Fruit fly (Drosophila melanogaster): ENCODE data around the gene heca.
A peak's percentile ranks its signal among the peaks of the same experiment; 100 is the strongest.

The heca gene

dm6 chr3R:30388215-30388871 is 110.6 kb downstream of the heca start (continued):
- TF ChIP-seq CTCF (GFP tag; optimal IDR thresholded peaks at IDR 0.05) (peak; percentile 50), Gug (GFP tag; IDR thresholded peaks at IDR 0.05) (peak; percentile 95), Mad (GFP tag; optimal IDR thresholded peaks at IDR 0.05) (peak; percentile 91), CG7987 (GFP tag; optimal IDR thresholded peaks at IDR 0.05) (peak; percentile 74), CG14710 (tag; optimal IDR thresholded peaks at IDR 0.05) (peak; percentile 97), klu (GFP tag; IDR thresholded peaks at IDR 0.05) (peak; percentile 90), CG9817 (tag; optimal IDR thresholded peaks at IDR 0.05) (peak; percentile 91), CG2120 (GFP tag; optimal IDR thresholded peaks at IDR 0.05) (peak; percentile 97), chn (GFP tag; optimal IDR thresholded peaks at IDR 0.05) (peak; percentile 96), CG12155 (GFP tag; optimal IDR thresholded peaks at IDR 0.05) (peak; percentile 92), prd (optimal IDR thresholded peaks at IDR 0.05) (no peak), prd (GFP tag; IDR thresholded peaks at IDR 0.05) (peak; percentile 94), Bdp1 (GFP tag; optimal IDR thresholded peaks at IDR 0.05) (peak; percentile 88), CG13287 (GFP tag; IDR thresholded peaks at IDR 0.05; ENCODE audit: partially characterized antibody) (peak; percentile 24; the same call in 1 of the 2 replicates), D19B (GFP tag; optimal IDR thresholded peaks at IDR 0.05) (peak; percentile 92), gcm (GFP tag; optimal IDR thresholded peaks at IDR 0.05) (peak; percentile 87), grn (GFP tag; optimal IDR thresholded peaks at IDR 0.05) (peak; percentile 76), CG2199 (GFP tag; IDR thresholded peaks at IDR 0.05) (peak; percentile 54; the same call in 2 of the 3 replicates), jing (GFP tag; optimal IDR thresholded peaks at IDR 0.05) (peak; percentile 92), CG17829 (tag; optimal IDR thresholded peaks at IDR 0.05) (peak; percentile 94), Dll (GFP tag; IDR thresholded peaks at IDR 0.05; ENCODE audit: partially characterized antibody) (no peak), zf30C (GFP tag; optimal IDR thresholded peaks at IDR 0.05) (peak; percentile 4), HLH4C (GFP tag; IDR thresholded peaks at IDR 0.05; ENCODE audit: partially characterized antibody) (no peak), CG9215 (GFP tag; IDR thresholded peaks at IDR 0.05) (peak; percentile 93), CG3838 (GFP tag; optimal IDR thresholded peaks at IDR 0.05) (peak; percentile 92), crol (GFP tag; IDR thresholded peaks at IDR 0.05) (no peak; the same call in 1 of the 2 replicates), z (GFP tag; IDR thresholded peaks at IDR 0.05) (0 out of 3 replicates have a peak, but pooled peaks have one; percentile 39), CG1529 (GFP tag; optimal IDR thresholded peaks at IDR 0.05) (peak; percentile 96), pros (GFP tag; optimal IDR thresholded peaks at IDR 0.05) (no peak), CG5245 (GFP tag; optimal IDR thresholded peaks at IDR 0.05) (peak; percentile 89), repo (GFP tag; optimal IDR thresholded peaks at IDR 0.05) (peak; percentile 95), NFAT (GFP tag; IDR thresholded peaks at IDR 0.05) (peak; percentile 94), ap (GFP tag; IDR thresholded peaks at IDR 0.05) (peak; percentile 67; the same call in 1 of the 2 replicates), chinmo (GFP tag; IDR thresholded peaks at IDR 0.05; ENCODE audit: partially characterized antibody) (peak; percentile 96), ro (GFP tag; IDR thresholded peaks at IDR 0.05) (peak; percentile 75), CG30403 (GFP tag; optimal IDR thresholded peaks at IDR 0.05) (peak; percentile 99), jumu (GFP tag; optimal IDR thresholded peaks at IDR 0.05) (peak; percentile 97), CG11695 (GFP tag; IDR thresholded peaks at IDR 0.05) (peak; percentile 92), Myb (GFP tag; optimal IDR thresholded peaks at IDR 0.05) (peak; percentile 90), cato (GFP tag; optimal IDR thresholded peaks at IDR 0.05; ENCODE audit: borderline replicate concordance) (peak; percentile 96), pfk (GFP tag; optimal IDR thresholded peaks at IDR 0.05) (no peak), CG33557 (GFP tag; optimal IDR thresholded peaks at IDR 0.05) (peak; percentile 95), fd102C (GFP tag; optimal IDR thresholded peaks at IDR 0.05) (peak; percentile 29)
